Worm (Caenorhabditis elegans) whole organism, midembryonic: Measurements from ENCODE around the gene ptr-20.

Source experiments
- T22C8.4 ChIP-seq: fragments of 200-800 bp; sonication (Bioruptor generic); IDR thresholded peaks from 2 replicates; pipeline ENCODE4 v1.3.6; 2022; ENCODE audit warnings: missing genetic modification characterization, missing compliant biosample characterization
- flt-1 ChIP-seq: fragments of 200-800 bp; sonication (Bioruptor generic); IDR thresholded peaks from 2 replicates; pipeline ENCODE4 v1.3.6; 2022; ENCODE audit warnings: missing genetic modification characterization, missing compliant biosample characterization
- med-1 ChIP-seq: sonication (generic microtip); optimal IDR thresholded peaks from 2 replicates; lab custom pipeline; 2017; ENCODE audit warnings: missing genetic modification characterization, mild to moderate bottlenecking, missing compliant biosample characterization, antibody characterized with exemption, missing genetic modification reagents; ENCODE audit not compliant: insufficient read depth
- ref-1 ChIP-seq: fragments of 200-800 bp; sonication (Bioruptor generic); conservative IDR thresholded peaks from 2 replicates; pipeline ENCODE4 v1.3.6; 2022; ENCODE audit warnings: missing genetic modification reagents, missing genetic modification characterization, missing compliant biosample characterization
- ztf-23 ChIP-seq: fragments of 200-800 bp; sonication (Bioruptor generic); IDR thresholded peaks from 2 replicates; pipeline ENCODE4 v1.3.6; 2022; ENCODE audit warnings: missing genetic modification reagents, missing genetic modification characterization, missing compliant biosample characterization
- ztf-29 ChIP-seq: fragments of 200-800 bp; sonication (Bioruptor generic); IDR thresholded peaks from 2 replicates; pipeline ENCODE4 v1.3.6; 2022; ENCODE audit warnings: missing genetic modification reagents, missing genetic modification characterization, missing compliant biosample characterization

- TF ChIP-seq T22C8.4 (GFP tag; lab: Robert Waterston, UW) (no peak), ztf-29 (GFP tag; lab: Robert Waterston, UW) (no peak), flt-1 (no peak), ztf-23 (no peak), med-1 (GFP tag; lab: Kevin White, UChicago) (no peak), ref-1 (no peak)
Observed at ce11 chrII:15175643-15176042, 17.7 kb downstream of the ptr-20 start, which contains the start of gene Y53F4B.36.
